Fruit fly (Drosophila melanogaster) whole organism, adult: ENCODE data around the gene CG32017.

Experiments
- CG11617 ChIP-seq: fragments of 200-800 bp; sonication (Bioruptor generic); optimal IDR thresholded peaks from 2 replicates; lab custom pipeline; 2017; ENCODE audit warnings: mild to moderate bottlenecking, missing biosample characterization, missing genetic modification reagents, missing genetic modification characterization
- CG12768 ChIP-seq: fragments of 200-800 bp; sonication (Bioruptor generic); optimal IDR thresholded peaks from 2 replicates; lab custom pipeline; 2017; ENCODE audit warnings: missing biosample characterization, missing genetic modification characterization, mild to moderate bottlenecking, moderate library complexity, missing genetic modification reagents
- CG1620 ChIP-seq: fragments of 200-800 bp; sonication (Bioruptor generic); optimal IDR thresholded peaks from 2 replicates; lab custom pipeline; 2016; ENCODE audit warnings: missing biosample characterization, missing genetic modification characterization
- CG33017 ChIP-seq: fragments of 200-800 bp; sonication (Bioruptor generic); optimal IDR thresholded peaks from 2 replicates; lab custom pipeline; 2018; ENCODE audit warnings: missing biosample characterization, mild to moderate bottlenecking, missing genetic modification characterization, moderate library complexity
- CG5204 ChIP-seq: fragments of 200-800 bp; sonication (Bioruptor generic); optimal IDR thresholded peaks from 2 replicates; lab custom pipeline; 2016; ENCODE audit warnings: missing biosample characterization, missing genetic modification characterization
- CG7045 ChIP-seq: fragments of 200-800 bp; sonication (Bioruptor generic); optimal IDR thresholded peaks from 2 replicates; lab custom pipeline; 2017; ENCODE audit warnings: missing biosample characterization, mild to moderate bottlenecking, missing genetic modification characterization
- Clk ChIP-seq: fragments of 200-800 bp; sonication (Bioruptor generic); optimal IDR thresholded peaks from 2 replicates; lab custom pipeline; 2017; ENCODE audit warnings: missing biosample characterization, missing genetic modification characterization
- cic ChIP-seq: fragments of 200-800 bp; sonication (Bioruptor generic); optimal IDR thresholded peaks from 2 replicates; lab custom pipeline; 2017; ENCODE audit warnings: missing biosample characterization, mild to moderate bottlenecking, missing genetic modification characterization, moderate library complexity
- cnc ChIP-seq, 2 experiments: fragments of >200 bp; optimal IDR thresholded peaks; 2 replicates each; lab custom pipeline; 2017
- kay ChIP-seq: fragments of 200-800 bp; sonication (Bioruptor generic); peaks from one replicate; lab custom pipeline; 2016; ENCODE audit warnings: missing biosample characterization, missing genetic modification characterization, borderline replicate concordance
- ovo ChIP-seq: fragments of 200-800 bp; sonication (Bioruptor generic); optimal IDR thresholded peaks from 2 replicates; lab custom pipeline; 2016; ENCODE audit warnings: missing biosample characterization, missing genetic modification characterization
- pad ChIP-seq: fragments of 200-800 bp; sonication (Bioruptor generic); optimal IDR thresholded peaks from 3 replicates; lab custom pipeline; 2017; ENCODE audit warnings: missing biosample characterization, missing genetic modification characterization, mild to moderate bottlenecking, moderate library complexity, missing genetic modification reagents
- tj ChIP-seq: fragments of 200-800 bp; sonication (Bioruptor generic); optimal IDR thresholded peaks from 3 replicates; lab custom pipeline; 2017; ENCODE audit warnings: missing biosample characterization, mild to moderate bottlenecking, missing genetic modification characterization, moderate library complexity
- toe ChIP-seq: fragments of 200-800 bp; sonication (Bioruptor generic); optimal IDR thresholded peaks from 2 replicates; lab custom pipeline; 2016; ENCODE audit warnings: missing biosample characterization, missing genetic modification characterization

dm6 chr4:1146456-1146855 lies 15.5 kb downstream of the CG32017 start:
- no peak for TF ChIP-seq CG5204 (GFP tag; lab: Kevin White, UChicago)
- TF ChIP-seq CG33017 (tag; lab: Kevin White, UChicago), result no peak
- TF ChIP-seq ovo (GFP tag; lab: Kevin White, UChicago), result no peak
- TF ChIP-seq CG7045 (GFP tag; lab: Kevin White, UChicago), result no peak
- TF ChIP-seq cic (GFP tag; lab: Kevin White, UChicago), result no peak
- TF ChIP-seq CG11617 (GFP tag; lab: Kevin White, UChicago), result no peak
- TF ChIP-seq toe (GFP tag; lab: Kevin White, UChicago), result peak; percentile 4
- peak; percentile 88 for TF ChIP-seq kay
- no peak for TF ChIP-seq tj (GFP tag; lab: Kevin White, UChicago)
- no peak for TF ChIP-seq CG1620 (GFP tag; lab: Kevin White, UChicago)
- no peak for TF ChIP-seq pad (GFP tag; lab: Kevin White, UChicago)
- TF ChIP-seq cnc (optimal IDR thresholded peaks at IDR 0.05; lab: Kevin White, UChicago), result no peak
- no peak for TF ChIP-seq CG12768 (GFP tag; lab: Kevin White, UChicago)
- no peak for TF ChIP-seq Clk (GFP tag; lab: Kevin White, UChicago)
